Worm (Caenorhabditis elegans): ENCODE results near the gene F40G9.7.

Gene F40G9.7

ce11 chrIII:147570-148076 is 17.9 kb upstream of the F40G9.7 start, which contains the start of gene sqst-5 (continued):
- TF ChIP-seq ctbp-1 (GFP tag; IDR thresholded peaks at IDR 0.05), result no peak
- no peak for TF ChIP-seq nhr-25 (tag; optimal IDR thresholded peaks at IDR 0.05; ENCODE audit: borderline replicate concordance, insufficient read depth)
- peak; percentile 34; the same call in 1 of the 2 replicates for TF ChIP-seq dmd-6 (GFP tag; IDR thresholded peaks at IDR 0.05)
- TF ChIP-seq nhr-41 (GFP tag; IDR thresholded peaks at IDR 0.05), result no peak

- no peak for TF ChIP-seq fos-1 (tag; optimal IDR thresholded peaks at IDR 0.05)
- TF ChIP-seq unc-62 (GFP tag; optimal IDR thresholded peaks at IDR 0.05 in 1 of 2), result peak in 1 of 2 experiments; percentile 60
- no peak for TF ChIP-seq unc-62 (tag; optimal IDR thresholded peaks at IDR 0.05)
Measured at ce11 chrIII:149132-149531, 16.4 kb upstream of the F40G9.7 start.

ce11 chrIII:151084-151483 is 14.4 kb upstream of the F40G9.7 start:
- TF ChIP-seq nhr-10 (tag; optimal IDR thresholded peaks at IDR 0.05) (no peak), set-16 (GFP tag; IDR thresholded peaks at IDR 0.05) (peak; percentile 81)

DNA sequence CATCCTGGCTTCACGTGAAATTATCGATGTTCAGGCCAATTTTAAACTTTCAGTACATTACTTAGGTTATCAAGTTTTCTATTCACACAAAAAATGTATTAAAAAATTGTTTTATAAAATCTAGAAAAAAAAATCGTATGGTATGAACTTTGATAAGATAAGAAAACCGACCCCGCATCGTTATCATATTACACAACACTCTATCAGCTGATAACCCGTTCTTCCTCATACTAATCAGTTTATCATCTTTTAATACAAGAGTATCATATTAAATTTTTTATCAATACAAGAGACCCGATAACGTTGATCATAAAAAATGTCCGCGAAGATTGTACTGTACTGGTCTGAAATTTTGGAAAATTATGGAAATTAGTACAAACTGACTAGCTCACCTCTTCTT is 11.3 kb upstream of the F40G9.7 start:
- TF ChIP-seq nhr-28 (tag; optimal IDR thresholded peaks at IDR 0.05), result peak; percentile 99
- TF ChIP-seq dve-1 (tag; optimal IDR thresholded peaks at IDR 0.05; ENCODE audit: insufficient read depth), result peak; percentile 95
- peak; percentile 94 for TF ChIP-seq php-3 (GFP tag; IDR thresholded peaks at IDR 0.05)
- peak; percentile 100 for TF ChIP-seq pqm-1 (tag; optimal IDR thresholded peaks at IDR 0.05)
- 0 out of 2 replicates have a peak, but pooled peaks have one; percentile 19 for TF ChIP-seq T26A8.4 (GFP tag; IDR thresholded peaks at IDR 0.05)
- no peak for TF ChIP-seq set-16 (GFP tag; IDR thresholded peaks at IDR 0.05)
- TF ChIP-seq daf-8 (GFP tag; IDR thresholded peaks at IDR 0.05), result no peak
- TF ChIP-seq hlh-11 (tag; optimal IDR thresholded peaks at IDR 0.05), result peak; percentile 92
- TF ChIP-seq lin-13 (GFP tag; optimal IDR thresholded peaks at IDR 0.05), result no peak
- TF ChIP-seq nhr-41 (GFP tag; IDR thresholded peaks at IDR 0.05), result peak; percentile 100
- peak; percentile 86 for TF ChIP-seq cey-2 (tag; optimal IDR thresholded peaks at IDR 0.05; ENCODE audit: borderline replicate concordance, insufficient read depth)
- peak in 1 of 2 experiments; percentile 35 for TF ChIP-seq mdl-1 (tag; optimal IDR thresholded peaks at IDR 0.05)
- peak; percentile 94 for TF ChIP-seq nhr-77 (tag; optimal IDR thresholded peaks at IDR 0.05)
- TF ChIP-seq tra-1 (GFP tag; IDR thresholded peaks at IDR 0.05), result peak; percentile 91
- peak; percentile 96 for TF ChIP-seq lin-1 (GFP tag; IDR thresholded peaks at IDR 0.05)
- TF ChIP-seq fkh-10 (GFP tag; optimal IDR thresholded peaks at IDR 0.05), result no peak
- no peak for TF ChIP-seq dpl-1 (GFP tag; optimal IDR thresholded peaks at IDR 0.05)
- peak in 1 of 2 experiments; percentile 49 for TF ChIP-seq daf-16 (GFP tag; optimal IDR thresholded peaks at IDR 0.05)
- peak; percentile 86 for TF ChIP-seq daf-16 (tag; optimal IDR thresholded peaks at IDR 0.05)
- TF ChIP-seq dmd-6 (GFP tag; IDR thresholded peaks at IDR 0.05), result peak; percentile 98
- peak; percentile 83 for TF ChIP-seq nhr-6 (tag; optimal IDR thresholded peaks at IDR 0.05)
- TF ChIP-seq zfp-3 (GFP tag; conservative IDR thresholded peaks at IDR 0.05), result no peak
- no peak for TF ChIP-seq spr-1 (tag; optimal IDR thresholded peaks at IDR 0.05)
- peak; percentile 52 for TF ChIP-seq jun-1 (tag; optimal IDR thresholded peaks at IDR 0.05)
- TF ChIP-seq ceh-20 (GFP tag; IDR thresholded peaks at IDR 0.05), result peak; percentile 64; the same call in 1 of the 2 replicates
- TF ChIP-seq zip-2 (tag; optimal IDR thresholded peaks at IDR 0.05), result peak; percentile 13
- TF ChIP-seq nhr-48 (tag; optimal IDR thresholded peaks at IDR 0.05), result peak; percentile 1
- no peak for TF ChIP-seq ztf-11 (tag; optimal IDR thresholded peaks at IDR 0.05)
- TF ChIP-seq ZK546.5 (tag; optimal IDR thresholded peaks at IDR 0.05), result no peak

ce11 chrIII:156645-157044 is 8.8 kb upstream of the F40G9.7 start, which contains the start of the genes zig-13 and ver-1:
Gene zig-13 (minus strand): TSS chrIII:156745.
Gene ver-1 (plus strand): TSS chrIII:156824.
- no peak for TF ChIP-seq pqm-1 (tag; optimal IDR thresholded peaks at IDR 0.05)
- TF ChIP-seq aha-1 (tag), result no peak
- no peak for TF ChIP-seq ceh-82 (tag; optimal IDR thresholded peaks at IDR 0.05)
- no peak for TF ChIP-seq dmd-6 (GFP tag; IDR thresholded peaks at IDR 0.05)
- no peak for TF ChIP-seq Y5F2A.4 (GFP tag; optimal IDR thresholded peaks at IDR 0.05)
- no peak for TF ChIP-seq F26F4.8 (GFP tag; conservative IDR thresholded peaks at IDR 0.05)
- TF ChIP-seq ctbp-1 (GFP tag; IDR thresholded peaks at IDR 0.05), result no peak
- TF ChIP-seq lin-39 (tag; optimal IDR thresholded peaks at IDR 0.05), result no peak
- TF ChIP-seq zfp-3 (GFP tag; conservative IDR thresholded peaks at IDR 0.05), result no peak
- no peak for TF ChIP-seq madf-9 (GFP tag; conservative IDR thresholded peaks at IDR 0.05)
- TF ChIP-seq T26A8.4 (GFP tag; IDR thresholded peaks at IDR 0.05), result no peak
- no peak for TF ChIP-seq T20F7.1 (GFP tag; optimal IDR thresholded peaks at IDR 0.05)
- TF ChIP-seq nhr-76 (tag; optimal IDR thresholded peaks at IDR 0.05), result no peak
- TF ChIP-seq daf-19 (GFP tag; conservative IDR thresholded peaks at IDR 0.05), result no peak

Data from whole organism, L4 larva.